Worm (Caenorhabditis elegans): ENCODE measurements around the gene F31D5.7.

Gene F31D5.7

DNA sequence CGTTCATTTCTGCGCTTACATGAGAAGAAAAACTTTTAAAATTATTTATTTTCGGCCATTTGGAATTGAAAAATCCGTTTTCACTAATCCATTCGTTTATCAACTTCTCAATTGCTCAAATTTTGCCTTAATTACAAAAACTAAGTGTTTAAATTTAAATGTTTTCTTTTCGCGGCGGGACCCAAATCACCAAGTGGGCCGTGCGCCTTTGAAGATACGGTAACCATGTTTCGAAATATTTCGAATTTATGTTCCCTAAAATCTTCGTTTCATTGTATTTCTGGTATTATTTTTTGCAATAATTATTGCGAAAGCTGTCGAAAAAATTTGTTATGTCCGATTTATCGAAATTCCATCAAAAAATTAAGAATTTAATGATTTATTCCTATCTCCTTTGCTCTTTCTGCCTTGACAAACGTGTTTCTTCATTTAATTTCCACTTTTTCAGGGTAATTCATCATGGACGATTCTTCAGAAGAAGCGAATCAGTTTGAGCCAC lies 15.4 kb downstream of the F31D5.7 start, which contains the start of gene C16A11.4 (continued):
- no peak for TF ChIP-seq Y53G8AR.9 (GFP tag; conservative IDR thresholded peaks at IDR 0.05)

DNA sequence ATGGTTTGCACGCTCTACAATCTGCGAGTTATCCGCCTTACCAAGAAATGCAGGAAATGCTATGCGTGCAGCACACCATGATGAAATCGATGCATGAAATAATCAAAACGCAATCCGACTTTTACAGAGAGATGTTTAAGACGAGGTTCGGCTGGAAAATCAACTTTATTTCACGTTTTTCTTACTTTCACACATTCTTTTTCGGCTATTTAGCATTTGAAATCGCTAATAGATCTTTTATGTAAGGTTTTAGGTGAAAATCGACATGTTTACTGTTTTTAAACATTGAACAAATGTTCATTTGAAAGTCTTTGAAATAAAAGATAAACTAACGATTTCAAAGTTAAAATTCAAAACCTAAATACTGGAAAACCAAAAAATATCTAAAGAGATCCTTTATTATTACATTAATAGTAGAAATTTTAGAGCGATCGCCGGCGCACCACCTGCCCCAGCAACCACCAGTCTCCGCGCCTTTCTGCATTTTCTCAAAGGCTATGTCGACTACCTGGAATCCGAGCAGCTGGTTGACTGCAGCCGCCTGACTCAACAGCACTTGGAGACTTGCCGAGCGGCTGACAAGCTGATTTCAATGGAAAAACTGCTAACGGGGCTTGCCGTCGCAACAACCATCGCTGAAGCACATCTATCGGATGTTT lies 17.0 kb downstream of the F31D5.7 start:
- TF ChIP-seq ztf-18 (tag; optimal IDR thresholded peaks at IDR 0.05), result no peak
- TF ChIP-seq nfyb-1 (GFP tag; IDR thresholded peaks at IDR 0.05), result 0 out of 2 replicates have a peak, but pooled peaks have one; percentile 35
- peak; percentile 49; the same call in 1 of the 2 replicates for TF ChIP-seq hsf-1 (GFP tag; IDR thresholded peaks at IDR 0.05)
- TF ChIP-seq attf-6 (GFP tag; IDR thresholded peaks at IDR 0.05), result no peak
- TF ChIP-seq bed-1 (GFP tag; IDR thresholded peaks at IDR 0.05), result no peak
- TF ChIP-seq mxl-1 (tag; optimal IDR thresholded peaks at IDR 0.05), result peak; percentile 5
- TF ChIP-seq madf-6 (GFP tag; IDR thresholded peaks at IDR 0.05), result peak; percentile 66
- TF ChIP-seq zfh-2 (GFP tag; conservative IDR thresholded peaks at IDR 0.05), result peak; percentile 74
- TF ChIP-seq chd-7 (tag; optimal IDR thresholded peaks at IDR 0.05), result peak; percentile 10
- peak; percentile 53 for TF ChIP-seq fkh-3 (tag; optimal IDR thresholded peaks at IDR 0.05)
- peak; percentile 77 for TF ChIP-seq B0336.3 (GFP tag; IDR thresholded peaks at IDR 0.05)
- no peak for TF ChIP-seq dpl-1 (GFP tag; optimal IDR thresholded peaks at IDR 0.05)
- no peak for TF ChIP-seq ccch-3 (GFP tag; optimal IDR thresholded peaks at IDR 0.05)
- TF ChIP-seq egrh-3 (GFP tag; IDR thresholded peaks at IDR 0.05), result 0 out of 2 replicates have a peak, but pooled peaks have one; percentile 13
- TF ChIP-seq cebp-2 (GFP tag; IDR thresholded peaks at IDR 0.05), result peak; percentile 91
- TF ChIP-seq ztf-6 (GFP tag; IDR thresholded peaks at IDR 0.05), result no peak
- peak; percentile 25 for TF ChIP-seq lsl-1 (GFP tag; optimal IDR thresholded peaks at IDR 0.05)
- TF ChIP-seq efl-1 (GFP tag; optimal IDR thresholded peaks at IDR 0.05), result no peak
- TF ChIP-seq F49E8.2 (tag; optimal IDR thresholded peaks at IDR 0.05; ENCODE audit: insufficient read depth), result peak; percentile 69
- TF ChIP-seq ceh-100 (GFP tag; IDR thresholded peaks at IDR 0.05), result no peak
- peak; percentile 4; the same call in 1 of the 2 replicates for TF ChIP-seq dox-1 (GFP tag; IDR thresholded peaks at IDR 0.05)
- TF ChIP-seq snpc-3.4 (tag; optimal IDR thresholded peaks at IDR 0.05), result no peak
- TF ChIP-seq lir-1 (GFP tag; conservative IDR thresholded peaks at IDR 0.05), result no peak
- no peak for TF ChIP-seq cebp-1 (GFP tag; IDR thresholded peaks at IDR 0.05)
- peak; percentile 4 for TF ChIP-seq cebp-1 (tag; optimal IDR thresholded peaks at IDR 0.05)
- TF ChIP-seq F33H1.4 (GFP tag; IDR thresholded peaks at IDR 0.05), result peak; percentile 49
- peak; percentile 38; the same call in 1 of the 2 replicates for TF ChIP-seq mcd-1 (GFP tag; IDR thresholded peaks at IDR 0.05)
- TF ChIP-seq lin-54 (GFP tag; optimal IDR thresholded peaks at IDR 0.05), result peak; percentile 18
- no peak for TF ChIP-seq nfya-2 (GFP tag; IDR thresholded peaks at IDR 0.05)
- TF ChIP-seq tbp1 (GFP tag; optimal IDR thresholded peaks at IDR 0.05), result peak; percentile 21
- TF ChIP-seq aptf-3 (GFP tag; IDR thresholded peaks at IDR 0.05), result 0 out of 2 replicates have a peak, but pooled peaks have one; percentile 25
- TF ChIP-seq F23B12.7 (tag; optimal IDR thresholded peaks at IDR 0.05; ENCODE audit: insufficient read depth), result no peak
- no peak for TF ChIP-seq ztf-25 (GFP tag; IDR thresholded peaks at IDR 0.05)
- TF ChIP-seq let-607 (tag; optimal IDR thresholded peaks at IDR 0.05), result no peak
- 0 out of 2 replicates have a peak, but pooled peaks have one; percentile 30 for TF ChIP-seq F39B2.1 (GFP tag; IDR thresholded peaks at IDR 0.05)
- TF ChIP-seq hmg-1.2 (GFP tag; IDR thresholded peaks at IDR 0.05), result 0 out of 2 replicates have a peak, but pooled peaks have one; percentile 24
